Fruit fly (Drosophila melanogaster) whole organism, embryonic: ENCODE data around the gene CG5096.

Experiments used
- ATbp ChIP-seq: fragments of 200-800 bp; sonication (Bioruptor generic); optimal IDR thresholded peaks from 2 replicates; lab custom pipeline; 2017; ENCODE audit warnings: missing biosample characterization, mild to moderate bottlenecking, missing genetic modification characterization, missing genetic modification reagents
- Abd-B ChIP-seq: fragments of 200-800 bp; sonication (Bioruptor generic); optimal IDR thresholded peaks from 2 replicates; lab custom pipeline; 2018; ENCODE audit warnings: missing biosample characterization, mild to moderate bottlenecking, missing genetic modification characterization, moderate library complexity
- Atf-2 ChIP-seq: fragments of 200-800 bp; sonication (Bioruptor generic); optimal IDR thresholded peaks from 2 replicates; lab custom pipeline; 2016; ENCODE audit warnings: missing biosample characterization, missing genetic modification characterization
- Atf6 ChIP-seq: fragments of 200-800 bp; sonication (Bioruptor generic); IDR thresholded peaks from 2 replicates; pipeline ENCODE4 v1.3.6; 2022; ENCODE audit warnings: missing biosample characterization, missing genetic modification characterization
- B-H1 ChIP-seq: fragments of 200-800 bp; sonication (Bioruptor generic); IDR thresholded peaks from 3 replicates; pipeline ENCODE4 v1.3.6; 2022; ENCODE audit warnings: missing biosample characterization, missing genetic modification characterization
- CG10565 ChIP-seq: fragments of 200-800 bp; sonication (Bioruptor generic); optimal IDR thresholded peaks from 3 replicates; lab custom pipeline; 2016; ENCODE audit warnings: missing biosample characterization, mild to moderate bottlenecking, missing genetic modification characterization
- CG11085 ChIP-seq: fragments of 200-800 bp; sonication (Bioruptor generic); IDR thresholded peaks from 2 replicates; pipeline ENCODE4 v1.3.6; 2022; ENCODE audit warnings: missing biosample characterization, missing genetic modification characterization
- CG11093 ChIP-seq: fragments of 200-800 bp; sonication (Bioruptor generic); IDR thresholded peaks from 3 replicates; pipeline ENCODE4 v1.3.6; 2022; ENCODE audit warnings: missing biosample characterization, missing genetic modification characterization
- CG11247 ChIP-seq: fragments of 200-800 bp; sonication (Bioruptor generic); IDR thresholded peaks from 2 replicates; pipeline ENCODE4 v1.3.6; 2022; ENCODE audit warnings: missing biosample characterization, missing genetic modification characterization
- CG11695 ChIP-seq: fragments of 200-800 bp; sonication (Bioruptor generic); IDR thresholded peaks from 3 replicates; pipeline ENCODE4 v1.3.6; 2022; ENCODE audit warnings: missing biosample characterization, missing genetic modification characterization
- CG12071 ChIP-seq: fragments of 200-800 bp; sonication (Bioruptor generic); optimal IDR thresholded peaks from 3 replicates; lab custom pipeline; 2018; ENCODE audit warnings: missing biosample characterization, mild to moderate bottlenecking, missing genetic modification characterization
- CG14050 ChIP-seq: fragments of 200-800 bp; sonication (Bioruptor generic); IDR thresholded peaks from 3 replicates; pipeline ENCODE4 v1.3.6; 2022; ENCODE audit warnings: missing biosample characterization, missing genetic modification characterization
- CG14667 ChIP-seq: fragments of 200-800 bp; sonication (Bioruptor generic); IDR thresholded peaks from 2 replicates; pipeline ENCODE4 v1.3.6; 2022; ENCODE audit warnings: missing biosample characterization, missing genetic modification characterization
- CG1602 ChIP-seq: fragments of 200-800 bp; sonication (Bioruptor generic); optimal IDR thresholded peaks from 3 replicates; lab custom pipeline; 2016; ENCODE audit warnings: missing biosample characterization, missing genetic modification characterization
- CG17186 ChIP-seq: fragments of 200-800 bp; sonication (Bioruptor generic); optimal IDR thresholded peaks from 3 replicates; lab custom pipeline; 2017; ENCODE audit warnings: missing biosample characterization, missing genetic modification reagents, missing genetic modification characterization
- CG17359 ChIP-seq: fragments of 200-800 bp; sonication (Bioruptor generic); optimal IDR thresholded peaks from 3 replicates; lab custom pipeline; 2018; ENCODE audit warnings: missing biosample characterization, mild to moderate bottlenecking, missing genetic modification characterization, moderate library complexity
- CG18619 ChIP-seq: fragments of 200-800 bp; sonication (Bioruptor generic); optimal IDR thresholded peaks from 3 replicates; lab custom pipeline; 2017; ENCODE audit warnings: missing biosample characterization, mild to moderate bottlenecking, missing genetic modification characterization
- CG2116 ChIP-seq: fragments of 200-800 bp; sonication (Bioruptor generic); optimal IDR thresholded peaks from 3 replicates; lab custom pipeline; 2018; ENCODE audit warnings: missing biosample characterization, mild to moderate bottlenecking, missing genetic modification characterization
- CG2678 ChIP-seq: fragments of 200-800 bp; sonication (Bioruptor generic); optimal IDR thresholded peaks from 3 replicates; lab custom pipeline; 2019; ENCODE audit warnings: missing biosample characterization, mild to moderate bottlenecking, missing genetic modification characterization, moderate library complexity
- CG3838 ChIP-seq: fragments of 200-800 bp; sonication (Bioruptor generic); optimal IDR thresholded peaks from 3 replicates; lab custom pipeline; 2016; ENCODE audit warnings: missing biosample characterization, missing genetic modification characterization
- CG4282 ChIP-seq: fragments of 200-800 bp; sonication (Bioruptor generic); optimal IDR thresholded peaks from 2 replicates; lab custom pipeline; 2016; ENCODE audit warnings: missing biosample characterization, missing genetic modification characterization
- CG7928 ChIP-seq: fragments of 200-800 bp; sonication (Bioruptor generic); optimal IDR thresholded peaks from 2 replicates; lab custom pipeline; 2017; ENCODE audit warnings: missing biosample characterization, mild to moderate bottlenecking, missing genetic modification characterization
- CHES-1-like ChIP-seq: fragments of 200-800 bp; sonication (Bioruptor generic); optimal IDR thresholded peaks from 2 replicates; lab custom pipeline; 2016; ENCODE audit warnings: missing biosample characterization, missing genetic modification characterization
- CTCF ChIP-seq: fragments of 200-800 bp; sonication (Bioruptor generic); optimal IDR thresholded peaks from 2 replicates; lab custom pipeline; 2017; ENCODE audit warnings: missing biosample characterization, mild to moderate bottlenecking, missing genetic modification characterization, moderate library complexity
- Dp ChIP-seq: fragments of 200-800 bp; sonication (Bioruptor generic); optimal IDR thresholded peaks from 2 replicates; lab custom pipeline; 2018; ENCODE audit warnings: missing biosample characterization, mild to moderate bottlenecking, missing genetic modification characterization, moderate library complexity
- E2f1 ChIP-seq: fragments of 200-800 bp; sonication (Bioruptor generic); IDR thresholded peaks from 2 replicates; pipeline ENCODE4 v1.3.6; 2022; ENCODE audit warnings: missing biosample characterization, missing genetic modification characterization
- Hr39 ChIP-seq: fragments of >200 bp; optimal IDR thresholded peaks from 2 replicates; lab custom pipeline; 2017
- Rfx ChIP-seq: fragments of 200-800 bp; sonication (Bioruptor generic); IDR thresholded peaks from 2 replicates; pipeline ENCODE4 v1.3.6; 2022; ENCODE audit warnings: missing biosample characterization, missing genetic modification characterization
- Sox102F ChIP-seq: fragments of 200-800 bp; sonication (Bioruptor generic); optimal IDR thresholded peaks from 2 replicates; lab custom pipeline; 2018; ENCODE audit warnings: missing biosample characterization, mild to moderate bottlenecking, missing genetic modification characterization, moderate library complexity
- Xrp1 ChIP-seq: fragments of 200-800 bp; sonication (Bioruptor generic); IDR thresholded peaks from 2 replicates; pipeline ENCODE4 v1.3.6; 2022; ENCODE audit warnings: missing biosample characterization, missing genetic modification characterization
- ac ChIP-seq: fragments of 200-800 bp; sonication (Bioruptor generic); optimal IDR thresholded peaks from 3 replicates; lab custom pipeline; 2017; ENCODE audit warnings: missing biosample characterization, mild to moderate bottlenecking, missing genetic modification characterization
- chif ChIP-seq, 2 experiments: fragments of 200-800 bp; sonication (Bioruptor generic); optimal IDR thresholded peaks; 3 replicates each; lab custom pipeline; 2016; ENCODE audit warnings: missing biosample characterization in 2 of 2, missing genetic modification characterization in 2 of 2
- dysf ChIP-seq: fragments of 200-800 bp; sonication (Bioruptor generic); IDR thresholded peaks from 3 replicates; pipeline ENCODE4 v1.3.6; 2022; ENCODE audit warnings: missing biosample characterization, missing genetic modification characterization
- fd96Cb ChIP-seq: fragments of 200-800 bp; sonication (Bioruptor generic); optimal IDR thresholded peaks from 2 replicates; lab custom pipeline; 2018; ENCODE audit warnings: missing biosample characterization, mild to moderate bottlenecking, missing genetic modification characterization, moderate library complexity
- ftz-f1 ChIP-seq: fragments of 200-800 bp; sonication (Bioruptor generic); optimal IDR thresholded peaks from 2 replicates; lab custom pipeline; 2016; ENCODE audit warnings: missing biosample characterization, missing genetic modification characterization
- hbn ChIP-seq: fragments of 200-800 bp; sonication (Bioruptor generic); IDR thresholded peaks from 2 replicates; pipeline ENCODE4 v1.3.6; 2022; ENCODE audit warnings: missing biosample characterization, missing genetic modification characterization; ENCODE audit not compliant: partially characterized antibody
- kah ChIP-seq: fragments of 200-800 bp; sonication (Bioruptor generic); optimal IDR thresholded peaks from 2 replicates; lab custom pipeline; 2018; ENCODE audit warnings: missing biosample characterization, mild to moderate bottlenecking, missing genetic modification characterization
- kni ChIP-seq: fragments of 200-800 bp; sonication (Bioruptor generic); optimal IDR thresholded peaks from 3 replicates; lab custom pipeline; 2017; ENCODE audit warnings: mild to moderate bottlenecking, missing biosample characterization, missing genetic modification reagents, missing genetic modification characterization
- lilli ChIP-seq: fragments of 200-800 bp; sonication (Bioruptor generic); optimal IDR thresholded peaks from 3 replicates; lab custom pipeline; 2016; ENCODE audit warnings: missing biosample characterization, missing genetic modification characterization
- lola ChIP-seq, 3 experiments: fragments of >200 bp in 2 of 3; fragments of 200-800 bp in 1 of 3; sonication (Bioruptor generic) in 1 of 3; optimal IDR thresholded peaks; 2 replicates each; lab custom pipeline; 2017 to 2019; ENCODE audit warnings: missing biosample characterization in 3 of 3, missing genetic modification characterization in 3 of 3, mild to moderate bottlenecking in 1 of 3, moderate library complexity in 1 of 3
- phol ChIP-seq: fragments of 200-800 bp; sonication (Bioruptor generic); optimal IDR thresholded peaks from 3 replicates; lab custom pipeline; 2018; ENCODE audit warnings: missing biosample characterization, mild to moderate bottlenecking, missing genetic modification characterization, moderate library complexity
- pnt ChIP-seq: fragments of 200-800 bp; sonication (Bioruptor generic); optimal IDR thresholded peaks from 3 replicates; lab custom pipeline; 2016; ENCODE audit warnings: missing biosample characterization, missing genetic modification characterization
- prd ChIP-seq, 3 experiments: fragments of >200 bp in 2 of 3; fragments of 200-800 bp in 1 of 3; sonication (Bioruptor generic) in 1 of 3; optimal IDR thresholded peaks in 2 of 3; IDR thresholded peaks in 1 of 3; 2 replicates in 2 of 3; 3 replicates in 1 of 3; pipeline versions ENCODE4 v1.3.6 to Lab custom; 2017 to 2022; ENCODE audit warnings: missing biosample characterization in 1 of 3, missing genetic modification characterization in 1 of 3
- sens ChIP-seq: fragments of 200-800 bp; sonication (Bioruptor generic); peaks from one replicate; lab custom pipeline; 2016; ENCODE audit warnings: missing biosample characterization, missing genetic modification characterization
- sna ChIP-seq: fragments of 200-800 bp; sonication (Bioruptor generic); IDR thresholded peaks from 2 replicates; pipeline ENCODE4 v1.3.6; 2022; ENCODE audit warnings: missing biosample characterization, missing genetic modification characterization; ENCODE audit not compliant: partially characterized antibody
- so ChIP-seq: fragments of 200-800 bp; sonication (Bioruptor generic); IDR thresholded peaks from 3 replicates; pipeline ENCODE4 v1.3.6; 2022; ENCODE audit warnings: missing biosample characterization, missing genetic modification characterization
- sr ChIP-seq: fragments of 200-800 bp; sonication (Bioruptor generic); IDR thresholded peaks from 3 replicates; pipeline ENCODE4 v1.3.6; 2022; ENCODE audit warnings: missing biosample characterization, missing genetic modification characterization
- tx ChIP-seq: fragments of 200-800 bp; sonication (Bioruptor generic); optimal IDR thresholded peaks from 2 replicates; lab custom pipeline; 2016; ENCODE audit warnings: missing biosample characterization, missing genetic modification characterization
- unc-4 ChIP-seq: fragments of 200-800 bp; sonication (Bioruptor generic); IDR thresholded peaks from 2 replicates; pipeline ENCODE4 v1.3.6; 2022; ENCODE audit warnings: missing biosample characterization, missing genetic modification characterization; ENCODE audit not compliant: partially characterized antibody
- zen2 ChIP-seq: fragments of 200-800 bp; sonication (Bioruptor generic); IDR thresholded peaks from 3 replicates; pipeline ENCODE4 v1.3.6; 2022; ENCODE audit warnings: missing biosample characterization, missing genetic modification characterization; ENCODE audit not compliant: partially characterized antibody

CG5096 gene

DNA sequence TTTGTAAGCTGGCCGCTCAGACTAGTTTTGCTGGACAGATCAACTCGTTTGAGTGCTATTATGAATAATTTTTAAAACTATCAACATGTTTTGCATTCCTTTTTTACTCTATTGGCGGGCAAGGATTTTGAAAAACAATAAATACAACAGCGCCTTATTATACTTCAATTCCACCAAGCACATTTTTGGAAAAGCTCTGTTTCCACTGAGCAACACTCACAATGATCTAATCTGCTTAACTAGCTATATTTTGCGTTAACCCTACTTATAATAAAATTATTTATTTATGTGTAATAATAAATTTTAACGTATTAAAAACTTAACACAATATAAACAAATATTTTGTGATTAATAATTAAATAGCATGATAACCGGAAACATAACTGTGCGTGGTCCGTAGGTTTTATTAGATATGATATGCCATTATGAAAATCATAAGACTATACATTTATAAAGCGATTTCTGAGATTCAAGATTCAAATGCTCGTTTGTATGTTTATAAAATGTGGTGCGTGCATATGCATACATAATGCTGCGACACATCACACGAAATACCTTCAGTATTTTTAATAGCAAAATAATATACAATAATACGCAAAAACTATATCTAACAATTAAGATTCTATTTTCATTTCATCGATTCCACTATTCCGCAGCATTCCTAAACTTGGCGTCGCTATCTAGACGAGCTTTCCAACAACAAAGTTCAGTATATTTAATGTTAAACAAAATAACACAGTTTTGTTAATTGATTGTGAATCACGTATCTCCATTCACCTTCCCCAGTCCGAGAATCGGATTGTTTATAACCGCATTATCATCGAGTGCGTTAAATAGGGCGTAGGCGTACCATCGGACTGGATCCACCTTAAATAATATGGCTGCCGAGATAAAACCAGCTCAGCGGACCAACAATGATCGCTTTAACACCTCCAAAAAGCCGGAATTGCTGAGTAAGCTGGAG is 40.9 kb downstream of the CG5096 start, which contains the start of the genes pie and Wdfy2 (continued):
- TF ChIP-seq CG11695 (no peak), CG2116 (GFP tag; lab: Kevin White, UChicago) (peak; percentile 77), E2f1 (GFP tag; lab: Robert Waterston, UW) (no peak), CG3838 (GFP tag; lab: Kevin White, UChicago) (no peak), CTCF (GFP tag; lab: Kevin White, UChicago) (no peak), sens (GFP tag; lab: Kevin White, UChicago) (no peak), ftz-f1 (no peak), fd96Cb (tag; lab: Kevin White, UChicago) (no peak), phol (tag; lab: Kevin White, UChicago) (peak; percentile 39), sna (GFP tag; lab: Robert Waterston, UW) (no peak), CG17359 (tag; lab: Kevin White, UChicago) (no peak), hbn (no peak), CG2678 (no peak), CG11093 (GFP tag; lab: Robert Waterston, UW) (no peak), Atf6 (GFP tag; lab: Robert Waterston, UW) (no peak), kni (no peak), CG14667 (GFP tag; lab: Robert Waterston, UW) (no peak), chif (GFP tag; optimal IDR thresholded peaks at IDR 0.05; lab: Kevin White, UChicago) (no peak), Sox102F (GFP tag; lab: Kevin White, UChicago) (no peak), CG11247 (GFP tag; lab: Robert Waterston, UW) (no peak), sr (no peak), tx (GFP tag; lab: Kevin White, UChicago) (no peak), Hr39 (no peak), unc-4 (GFP tag; lab: Robert Waterston, UW) (no peak), Xrp1 (GFP tag; lab: Robert Waterston, UW) (no peak), zen2 (GFP tag; lab: Robert Waterston, UW) (no peak), CG11085 (no peak), CG14050 (GFP tag; lab: Robert Waterston, UW) (no peak), Rfx (GFP tag; lab: Robert Waterston, UW) (0 out of 2 replicates have a peak, but pooled peaks have one; percentile 13), CG7928 (no peak), CG17186 (no peak), Atf-2 (GFP tag; lab: Kevin White, UChicago) (no peak), lilli (GFP tag; lab: Kevin White, UChicago) (no peak), ac (GFP tag; lab: Kevin White, UChicago) (no peak), Dp (peak; percentile 73), CG4282 (GFP tag; lab: Kevin White, UChicago) (no peak), CG1602 (GFP tag; lab: Kevin White, UChicago) (no peak), so (GFP tag; lab: Robert Waterston, UW) (no peak), B-H1 (GFP tag; lab: Robert Waterston, UW) (no peak), lola (GFP tag; optimal IDR thresholded peaks at IDR 0.05; lab: Kevin White, UChicago) (peak in 2 of 3 experiments; percentile 14 to 94), kah (GFP tag; lab: Kevin White, UChicago) (no peak), CG18619 (no peak), CG12071 (GFP tag; lab: Kevin White, UChicago) (no peak), CG10565 (GFP tag; lab: Kevin White, UChicago) (no peak), CHES-1-like (GFP tag; lab: Kevin White, UChicago) (no peak), Abd-B (peak; percentile 50), pnt (GFP tag; lab: Kevin White, UChicago) (no peak), ATbp (no peak), dysf (GFP tag; lab: Robert Waterston, UW) (no peak), prd (optimal IDR thresholded peaks at IDR 0.05; lab: Kevin White, UChicago) (no peak), prd (GFP tag; IDR thresholded peaks at IDR 0.05; lab: Robert Waterston, UW) (no peak)
